Worm (Caenorhabditis elegans) whole organism, dauer: Measurements from ENCODE around the gene srsx-8.

Experiments
- unc-62 ChIP-seq: sonication (generic microtip); optimal IDR thresholded peaks from 2 replicates; lab custom pipeline; 2017; ENCODE audit warnings: missing biosample characterization, missing genetic modification reagents, missing genetic modification characterization

Gene srsx-8

DNA sequence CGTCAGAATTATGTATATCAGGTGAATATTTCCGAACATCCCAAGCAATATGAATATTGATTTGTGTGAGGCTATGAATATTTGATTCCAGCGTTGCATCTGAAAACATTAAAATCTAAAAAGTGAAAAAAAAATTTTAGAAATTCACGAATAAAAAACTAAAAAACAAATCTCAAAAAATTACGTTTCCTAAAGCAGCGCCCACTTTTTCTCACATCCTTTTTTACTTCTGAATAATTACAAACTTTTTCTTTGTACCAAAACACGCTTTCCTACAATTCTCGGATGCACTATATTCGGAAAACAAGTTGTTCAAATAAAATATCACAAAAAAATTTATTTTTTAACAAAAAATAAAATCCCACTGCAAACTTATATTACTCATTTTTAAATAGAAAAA is at the start of gene srsx-8:
srsx-8 (minus strand) TSS at position 101 of the 400 bp plus-strand sequence.
- no peak for TF ChIP-seq unc-62 (GFP tag; lab: Kevin White, UChicago)

DNA sequence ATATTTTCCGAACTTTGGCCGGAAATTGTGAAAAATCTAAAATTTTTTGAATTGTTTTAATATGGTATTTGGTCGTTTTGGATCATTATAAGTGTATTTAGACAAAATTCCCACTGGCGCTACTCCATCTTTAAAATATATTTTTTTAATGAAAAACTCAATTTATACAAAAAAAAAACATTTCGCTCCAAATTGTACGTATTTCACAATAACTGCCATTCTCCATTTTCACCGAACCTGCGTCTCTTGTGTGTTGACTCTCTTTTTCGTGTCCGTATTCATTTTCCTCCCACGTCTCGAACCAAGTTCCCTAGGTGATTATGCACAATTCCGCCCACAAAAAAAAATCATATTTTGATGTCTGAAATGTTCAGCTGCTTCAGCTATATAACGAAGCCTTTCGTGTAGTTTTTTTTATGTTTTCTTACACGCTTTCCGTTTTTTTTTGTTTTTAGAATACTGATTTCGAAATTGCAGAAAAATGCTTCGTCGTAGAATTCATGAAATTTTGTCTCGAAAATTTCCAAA is 47.7 kb upstream of the srsx-8 start, which contains the start of gene F16B4.2:
F16B4.2 (plus strand) TSS at position 478 of the 528 bp plus-strand sequence.
- TF ChIP-seq unc-62 (GFP tag; lab: Kevin White, UChicago) = no peak

DNA sequence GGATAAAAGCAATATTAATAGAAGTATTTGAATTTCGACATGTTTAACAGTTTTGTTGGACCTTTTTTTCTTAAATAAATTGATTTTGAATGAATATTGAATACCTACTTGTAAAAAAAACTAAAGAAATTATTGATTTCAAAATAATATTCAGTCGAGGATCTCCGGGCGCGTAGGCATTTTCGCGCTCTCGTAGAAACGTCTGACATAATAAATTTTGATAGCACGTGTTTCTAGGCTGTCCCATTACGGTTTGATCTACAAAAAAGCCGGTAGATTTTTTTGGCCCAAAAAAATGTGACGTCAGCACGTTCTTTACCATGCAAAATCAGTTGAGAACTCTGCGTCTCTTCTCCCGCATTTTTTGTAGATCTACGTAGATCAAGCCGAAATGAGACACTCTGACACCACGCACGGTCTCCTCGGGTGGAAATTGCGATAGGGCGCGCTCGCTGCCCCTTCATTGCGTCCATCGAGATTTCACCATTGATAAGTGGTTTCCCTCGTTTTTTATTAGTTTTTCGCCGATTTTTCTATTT is 41.7 kb upstream of the srsx-8 start:
- no peak for TF ChIP-seq unc-62 (GFP tag; lab: Kevin White, UChicago)

DNA sequence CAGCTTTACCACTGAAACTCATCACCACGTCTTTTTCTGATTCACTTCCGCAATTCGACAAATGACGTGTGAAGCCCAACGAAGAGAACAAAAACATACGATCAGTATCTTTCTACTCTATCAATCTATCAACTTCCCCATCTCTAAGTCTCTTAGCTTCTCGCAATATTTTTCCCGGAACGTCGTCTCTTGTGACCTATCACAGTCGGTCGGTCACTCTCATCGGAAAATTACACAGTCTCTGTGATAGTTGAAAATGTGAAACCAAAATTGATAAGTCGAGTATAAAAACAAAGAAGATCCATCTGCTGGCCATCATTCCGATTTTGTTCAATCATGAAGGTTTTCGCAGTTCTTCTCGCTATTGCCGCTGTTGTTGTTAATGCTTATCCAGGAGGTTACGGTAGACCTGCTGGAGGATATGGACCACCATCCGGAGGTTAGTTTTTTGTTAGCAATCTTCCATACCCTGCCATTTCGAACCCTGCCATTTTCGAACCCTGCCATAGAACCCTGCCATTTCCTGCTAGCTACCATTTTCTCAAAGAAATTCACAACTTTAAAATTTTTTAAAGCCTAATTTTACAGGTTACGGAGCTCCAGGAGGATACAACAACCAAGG is 41.0 kb upstream of the srsx-8 start, which contains the start of gene F16B4.4:
F16B4.4 (plus strand) TSS at position 221 of the 622 bp plus-strand sequence.
- TF ChIP-seq unc-62 (GFP tag; lab: Kevin White, UChicago) = no peak

DNA sequence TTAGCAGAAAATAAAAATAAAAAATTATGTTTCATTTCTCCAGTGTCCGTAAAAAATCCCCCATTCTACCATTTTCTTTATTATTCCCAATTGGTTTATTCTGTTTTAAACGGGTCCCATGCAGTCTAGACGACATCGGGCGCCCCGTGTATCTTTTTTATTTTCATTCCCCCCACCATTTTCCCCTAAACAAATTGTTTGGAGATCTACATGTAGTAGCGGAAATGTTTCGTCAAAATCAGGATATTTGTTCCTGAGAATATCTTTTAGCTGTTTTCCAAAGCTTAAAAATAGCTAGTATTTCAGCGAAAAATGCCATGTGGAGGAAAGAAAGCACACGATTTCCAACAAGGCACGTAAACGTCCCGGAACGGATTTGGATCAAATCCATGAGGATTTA is 35.2 kb upstream of the srsx-8 start, which contains the start of gene F16B4.5:
F16B4.5 (plus strand) TSS at position 301 of the 400 bp plus-strand sequence.
- TF ChIP-seq unc-62 (GFP tag; lab: Kevin White, UChicago) = no peak

DNA sequence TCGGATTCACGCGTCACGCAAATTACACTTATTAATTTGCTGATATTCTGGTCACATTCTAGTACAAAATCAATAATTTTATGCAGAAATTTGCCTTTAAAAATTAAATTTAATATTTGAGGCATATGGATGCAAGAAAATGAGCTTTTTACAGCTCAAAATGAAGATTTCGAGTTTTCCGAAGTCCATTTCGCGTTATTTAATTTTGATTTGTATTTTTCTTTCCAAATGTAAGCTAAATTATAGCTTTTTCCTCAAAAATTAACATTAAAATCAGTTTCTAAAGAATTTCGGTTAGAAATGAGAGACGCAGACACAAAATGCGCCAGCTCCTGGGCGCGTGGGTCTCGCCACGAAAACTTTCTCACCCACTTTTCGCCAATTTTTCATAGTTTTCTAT is 34.0 kb upstream of the srsx-8 start, which contains the start of gene F16B4.6:
F16B4.6 (plus strand) TSS at position 301 of the 400 bp plus-strand sequence.
- TF ChIP-seq unc-62 (GFP tag; lab: Kevin White, UChicago) = no peak

DNA sequence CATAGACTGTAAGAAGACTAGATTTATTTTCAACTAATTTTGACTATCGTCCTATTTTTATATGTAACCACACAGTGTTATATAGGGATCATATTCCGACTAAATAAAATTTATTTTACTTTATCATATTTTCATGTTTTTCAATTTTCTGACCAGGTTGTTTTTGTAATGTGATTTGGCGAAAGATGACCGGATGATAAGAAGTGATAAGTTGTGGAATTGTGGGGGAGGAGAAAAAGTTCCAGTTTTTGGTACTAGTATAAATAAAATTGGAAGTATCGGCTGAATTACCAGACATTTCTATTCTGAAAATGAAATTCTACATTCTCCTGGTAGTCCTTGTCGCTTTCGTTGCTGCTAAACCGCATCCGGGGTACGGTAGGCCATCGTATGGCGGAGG is 32.5 kb upstream of the srsx-8 start, which contains the start of gene F16B4.7:
F16B4.7 (plus strand) TSS at position 301 of the 400 bp plus-strand sequence.
- TF ChIP-seq unc-62 (GFP tag; lab: Kevin White, UChicago) = no peak

DNA sequence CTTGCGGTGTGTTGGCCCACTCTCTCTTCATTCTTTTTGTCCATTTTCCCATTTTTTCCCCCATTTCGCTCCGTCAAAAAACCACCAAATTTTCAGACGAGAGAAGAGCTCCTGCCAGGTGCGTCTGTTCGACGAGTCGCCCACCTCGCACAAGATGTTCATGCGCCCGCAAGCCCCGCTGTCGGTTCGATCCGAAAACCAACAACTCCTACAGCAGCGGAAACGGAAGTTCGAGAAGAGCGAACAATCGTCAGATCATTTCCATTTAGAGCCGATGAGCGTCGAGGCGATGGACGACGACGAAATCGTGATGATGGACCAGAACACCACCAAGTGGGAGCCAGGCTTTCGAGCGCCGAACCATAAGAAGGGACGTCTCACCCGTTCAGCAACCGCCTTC is 30.3 kb upstream of the srsx-8 start:
- no peak for TF ChIP-seq unc-62 (GFP tag; lab: Kevin White, UChicago)

DNA sequence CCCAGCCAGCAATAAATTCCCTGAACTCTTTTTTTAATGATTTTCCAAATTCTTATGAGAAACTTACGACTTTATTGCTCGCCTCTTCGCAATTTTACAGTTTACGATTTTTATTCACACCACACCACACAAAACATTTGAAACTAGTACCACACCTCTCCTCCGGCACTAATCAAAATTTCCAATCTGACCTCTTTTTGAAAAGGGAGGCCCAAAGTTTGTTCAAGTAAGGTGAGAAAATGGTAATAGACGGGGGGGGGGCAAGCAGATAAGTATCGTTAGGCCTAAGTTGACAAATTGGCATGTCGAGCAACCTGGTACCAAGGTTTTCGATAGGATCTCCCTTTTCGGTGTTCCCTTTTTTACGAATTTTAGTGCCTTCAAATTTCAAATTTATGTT is 26.9 kb upstream of the srsx-8 start:
- no peak for TF ChIP-seq unc-62 (GFP tag; lab: Kevin White, UChicago)

DNA sequence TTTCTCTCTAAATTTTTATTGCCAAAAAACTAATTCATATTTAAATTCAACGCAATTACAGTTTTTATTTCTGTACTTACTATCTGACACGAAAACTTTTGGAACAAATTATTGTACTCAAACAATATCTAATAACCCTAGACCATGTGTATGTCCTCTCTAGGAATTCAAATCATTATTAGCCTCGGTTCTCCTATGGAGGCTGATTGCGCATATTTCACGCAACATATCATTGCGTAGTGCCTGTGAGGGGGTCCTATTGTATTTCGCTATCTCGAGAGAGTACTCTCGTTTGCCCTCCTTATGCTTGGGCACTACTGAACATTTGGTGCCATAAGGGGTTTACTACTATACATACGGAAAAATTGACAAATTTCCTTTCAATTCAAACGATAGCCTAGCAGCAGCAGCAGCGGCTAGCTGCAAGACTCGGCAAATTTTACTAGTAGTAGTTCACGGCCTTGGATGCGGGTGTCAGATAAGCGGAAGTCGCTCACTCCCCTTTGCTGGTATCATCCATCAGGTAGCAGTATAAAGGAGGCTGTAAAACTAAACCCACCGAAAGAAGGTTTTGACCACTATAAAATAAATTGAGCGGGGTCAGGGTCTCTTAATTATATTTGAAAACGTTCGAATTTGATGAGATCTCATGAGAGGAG is 25.8 kb upstream of the srsx-8 start:
- TF ChIP-seq unc-62 (GFP tag; lab: Kevin White, UChicago) = no peak

DNA sequence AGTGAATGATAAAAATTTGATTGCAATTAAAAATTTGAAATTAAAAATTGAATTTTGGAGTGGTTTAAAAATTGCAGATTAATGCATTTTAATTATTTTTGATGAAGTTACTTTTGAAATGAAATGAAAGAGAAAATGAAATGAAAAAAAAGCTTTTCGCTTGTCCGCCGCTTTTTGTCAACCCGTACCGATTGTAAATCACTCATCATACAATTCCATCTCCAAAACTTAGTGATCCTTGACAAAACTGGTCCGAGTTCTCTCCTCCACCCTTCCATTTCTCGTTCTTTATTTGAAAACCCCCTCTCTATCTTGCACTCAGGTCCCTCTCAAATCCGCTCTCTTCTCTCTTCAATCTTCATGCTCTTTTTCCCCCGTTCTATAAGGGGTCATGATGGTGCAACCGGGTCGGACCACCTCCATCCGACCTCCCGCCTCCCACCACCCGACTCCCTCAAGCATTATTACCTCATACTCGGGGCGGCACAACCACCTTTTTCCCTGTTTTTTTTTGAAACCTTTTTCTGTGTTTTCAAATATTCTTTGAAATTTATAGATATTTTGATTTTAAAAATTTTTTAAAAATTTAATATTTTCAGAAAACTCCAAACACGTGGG is 24.3 kb upstream of the srsx-8 start:
- no peak for TF ChIP-seq unc-62 (GFP tag; lab: Kevin White, UChicago)

DNA sequence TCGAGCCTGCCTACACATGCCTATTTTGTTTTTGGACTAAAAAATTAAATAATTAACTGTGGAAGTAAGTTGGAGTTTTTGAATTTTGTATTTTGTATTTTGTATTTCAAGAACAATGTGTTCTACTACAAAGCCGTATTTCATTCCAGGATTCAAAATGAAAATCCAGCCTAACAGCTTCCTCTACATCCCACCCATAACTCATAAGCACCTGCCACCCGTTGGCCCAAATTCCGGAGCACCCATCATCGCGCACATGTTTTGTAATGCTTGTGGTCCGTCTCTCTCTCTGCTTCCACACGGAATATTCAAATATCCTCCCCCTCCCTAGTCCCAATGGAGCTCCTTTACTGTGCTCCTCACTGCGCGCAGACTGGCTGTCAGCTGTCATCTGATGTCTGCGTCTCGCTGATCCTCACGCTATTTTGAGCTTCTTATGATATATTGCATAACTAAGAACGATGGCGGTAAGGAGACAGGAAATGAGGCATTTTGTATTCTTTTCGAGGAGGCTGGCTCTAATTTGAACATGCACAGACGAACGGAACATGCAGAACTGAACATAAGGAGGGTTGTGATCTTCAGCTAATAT is 22.7 kb upstream of the srsx-8 start:
- TF ChIP-seq unc-62 (GFP tag; lab: Kevin White, UChicago) = no peak

DNA sequence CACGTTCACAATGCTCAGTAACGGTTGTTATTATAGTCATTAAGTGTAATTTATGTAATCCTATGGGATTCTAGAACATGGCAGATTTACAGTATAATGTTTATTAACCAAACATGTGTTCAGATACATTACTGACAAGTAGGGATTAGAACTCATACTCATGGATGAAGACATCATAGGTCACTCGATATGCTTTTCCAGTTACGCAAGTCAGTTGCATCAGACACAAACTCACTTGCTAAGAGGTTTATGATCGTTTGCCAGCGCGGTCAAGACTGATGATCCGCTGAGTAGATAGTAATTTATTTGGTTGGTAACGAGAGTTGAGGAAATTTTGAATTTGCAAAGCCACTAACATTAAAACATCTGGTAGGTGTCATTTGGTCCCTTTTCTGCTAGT is 21.7 kb upstream of the srsx-8 start:
- TF ChIP-seq unc-62 (GFP tag; lab: Kevin White, UChicago) = no peak

DNA sequence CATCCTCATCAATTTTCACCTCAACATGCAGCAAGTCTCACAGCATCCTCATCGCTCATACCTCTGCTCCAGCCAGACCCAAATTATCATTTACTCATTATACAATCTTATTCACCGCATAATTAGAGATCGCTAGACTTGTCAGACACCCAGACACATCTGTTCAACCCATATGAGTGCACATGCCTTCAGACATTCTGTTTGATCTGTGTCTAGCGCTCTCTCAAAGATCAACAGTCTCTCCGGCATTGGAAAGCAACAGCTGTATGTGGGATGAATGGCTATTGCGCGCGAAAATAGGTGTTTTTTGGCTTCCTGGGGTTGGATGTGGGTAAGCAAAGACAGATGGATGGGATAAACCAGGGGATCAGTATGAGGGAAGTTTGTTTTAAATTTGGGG is 19.7 kb upstream of the srsx-8 start:
- TF ChIP-seq unc-62 (GFP tag; lab: Kevin White, UChicago) = no peak

DNA sequence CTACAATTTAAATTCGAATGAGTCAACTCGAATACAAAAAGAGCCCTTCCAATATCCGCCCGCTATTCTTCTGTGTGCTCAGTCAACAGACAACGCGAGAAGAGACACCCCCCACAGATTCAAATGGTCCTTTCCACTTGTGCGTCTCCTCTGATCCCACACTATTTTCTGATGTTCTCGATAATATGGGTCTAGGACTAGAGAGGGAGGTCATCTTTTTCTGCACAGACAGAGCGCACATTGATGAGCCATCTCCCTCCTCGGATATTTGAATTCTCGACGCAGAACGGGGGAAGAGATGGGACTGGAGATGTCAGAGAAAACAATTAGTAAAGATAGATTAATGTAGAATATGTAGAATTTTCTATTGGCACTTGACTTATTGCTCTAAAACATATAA is 17.8 kb upstream of the srsx-8 start:
- TF ChIP-seq unc-62 (GFP tag; lab: Kevin White, UChicago) = no peak
